Fruit fly (Drosophila melanogaster) whole organism, prepupa: Measurements from ENCODE around the gene CG32483.

ENCODE experiments used
- CG10631 ChIP-seq: fragments of 200-800 bp; sonication (Bioruptor generic); optimal IDR thresholded peaks from 2 replicates; lab custom pipeline; 2016; ENCODE audit warnings: missing biosample characterization, missing genetic modification characterization
- CG10669 ChIP-seq: fragments of 200-800 bp; sonication (Bioruptor generic); optimal IDR thresholded peaks from 3 replicates; lab custom pipeline; 2018; ENCODE audit warnings: missing biosample characterization, mild to moderate bottlenecking, missing genetic modification characterization, moderate library complexity
- CG11294 ChIP-seq: fragments of 200-800 bp; sonication (Bioruptor generic); IDR thresholded peaks from 2 replicates; pipeline ENCODE4 v1.3.6; 2022; ENCODE audit warnings: missing biosample characterization, missing genetic modification characterization
- CG11762 ChIP-seq: fragments of 200-800 bp; sonication (Bioruptor generic); optimal IDR thresholded peaks from 3 replicates; lab custom pipeline; 2016; ENCODE audit warnings: missing biosample characterization, missing genetic modification characterization; ENCODE audit not compliant: insufficient read depth
- CG11902 ChIP-seq: fragments of 200-800 bp; sonication (Bioruptor generic); optimal IDR thresholded peaks from 3 replicates; lab custom pipeline; 2016; ENCODE audit warnings: missing biosample characterization, missing genetic modification characterization
- CG15336 ChIP-seq: fragments of 200-800 bp; sonication (Bioruptor generic); IDR thresholded peaks from 2 replicates; pipeline ENCODE4 v1.3.6; 2022; ENCODE audit warnings: missing biosample characterization, missing genetic modification characterization
- CG1621 ChIP-seq: fragments of 200-800 bp; sonication (Bioruptor generic); optimal IDR thresholded peaks from 3 replicates; lab custom pipeline; 2018; ENCODE audit warnings: missing biosample characterization, mild to moderate bottlenecking, missing genetic modification characterization
- CG16779 ChIP-seq: fragments of 200-800 bp; sonication (Bioruptor generic); optimal IDR thresholded peaks from 3 replicates; lab custom pipeline; 2017; ENCODE audit warnings: missing biosample characterization, mild to moderate bottlenecking, missing genetic modification characterization
- CG32006 ChIP-seq: fragments of 200-800 bp; sonication (Bioruptor generic); optimal IDR thresholded peaks from 3 replicates; lab custom pipeline; 2017; ENCODE audit warnings: missing biosample characterization, mild to moderate bottlenecking, missing genetic modification characterization
- CG3919 ChIP-seq: fragments of 200-800 bp; sonication (Bioruptor generic); optimal IDR thresholded peaks from 3 replicates; lab custom pipeline; 2016; ENCODE audit warnings: missing biosample characterization, missing genetic modification characterization
- CG6163 ChIP-seq: fragments of 200-800 bp; sonication (Bioruptor generic); IDR thresholded peaks from 3 replicates; pipeline ENCODE4 v1.3.6; 2022; ENCODE audit warnings: missing biosample characterization, missing genetic modification characterization
- CG6276 ChIP-seq: fragments of 200-800 bp; sonication (Bioruptor generic); optimal IDR thresholded peaks from 2 replicates; lab custom pipeline; 2017; ENCODE audit warnings: missing biosample characterization, mild to moderate bottlenecking, missing genetic modification characterization
- CG6792 ChIP-seq: fragments of 200-800 bp; sonication (Bioruptor generic); optimal IDR thresholded peaks from 3 replicates; lab custom pipeline; 2016; ENCODE audit warnings: missing biosample characterization, missing genetic modification characterization
- CG6854 ChIP-seq: fragments of 200-800 bp; sonication (Bioruptor generic); optimal IDR thresholded peaks from 2 replicates; lab custom pipeline; 2017; ENCODE audit warnings: missing biosample characterization, mild to moderate bottlenecking, missing genetic modification characterization
- CG7368 ChIP-seq: fragments of 200-800 bp; sonication (Bioruptor generic); optimal IDR thresholded peaks from 3 replicates; lab custom pipeline; 2016; ENCODE audit warnings: missing biosample characterization, missing genetic modification characterization
- CG8632 ChIP-seq: fragments of 200-800 bp; sonication (Bioruptor generic); optimal IDR thresholded peaks from 3 replicates; lab custom pipeline; 2016; ENCODE audit warnings: missing biosample characterization, missing genetic modification characterization
- CG9139 ChIP-seq: fragments of 200-800 bp; sonication (Bioruptor generic); optimal IDR thresholded peaks from 3 replicates; lab custom pipeline; 2017; ENCODE audit warnings: missing biosample characterization, mild to moderate bottlenecking, missing genetic modification characterization
- Eip78C ChIP-seq: fragments of 200-800 bp; sonication (Bioruptor generic); peaks from one replicate; lab custom pipeline; 2016; ENCODE audit warnings: missing biosample characterization, missing genetic modification characterization
- Ets21C ChIP-seq: fragments of 200-800 bp; sonication (Bioruptor generic); optimal IDR thresholded peaks from 3 replicates; lab custom pipeline; 2016; ENCODE audit warnings: missing biosample characterization, missing genetic modification characterization
- Ets96B ChIP-seq: fragments of 200-800 bp; optimal IDR thresholded peaks from 2 replicates; lab custom pipeline; 2019; ENCODE audit warnings: missing biosample characterization, mild to moderate bottlenecking, missing genetic modification characterization, moderate library complexity
- Hr38 ChIP-seq: sonication (Bioruptor generic); optimal IDR thresholded peaks from 2 replicates; lab custom pipeline; 2016; ENCODE audit warnings: missing biosample characterization, missing genetic modification characterization
- Hr39 ChIP-seq: fragments of 200-800 bp; sonication (Bioruptor generic); optimal IDR thresholded peaks from 2 replicates; lab custom pipeline; 2016; ENCODE audit warnings: missing biosample characterization, missing genetic modification characterization
- Hr4 ChIP-seq: fragments of 200-800 bp; sonication (Bioruptor generic); optimal IDR thresholded peaks from 3 replicates; lab custom pipeline; 2016; ENCODE audit warnings: missing biosample characterization, missing genetic modification characterization
- Lpt ChIP-seq: fragments of 200-800 bp; sonication (Bioruptor generic); optimal IDR thresholded peaks from 3 replicates; lab custom pipeline; 2016; ENCODE audit warnings: missing biosample characterization, missing genetic modification characterization
- Met ChIP-seq: fragments of 200-800 bp; sonication (Bioruptor generic); optimal IDR thresholded peaks from 3 replicates; lab custom pipeline; 2016; ENCODE audit warnings: missing biosample characterization, missing genetic modification characterization
- Smox ChIP-seq: fragments of 200-800 bp; sonication (Bioruptor generic); optimal IDR thresholded peaks from 3 replicates; lab custom pipeline; 2016; ENCODE audit warnings: missing biosample characterization, missing genetic modification characterization
- Sox14 ChIP-seq: fragments of 200-800 bp; sonication (Bioruptor generic); optimal IDR thresholded peaks from 3 replicates; lab custom pipeline; 2016; ENCODE audit warnings: missing biosample characterization, missing genetic modification characterization
- Sox15 ChIP-seq: fragments of 200-800 bp; sonication (Bioruptor generic); optimal IDR thresholded peaks from 3 replicates; lab custom pipeline; 2016; ENCODE audit warnings: missing biosample characterization, missing genetic modification characterization
- achi ChIP-seq: fragments of 200-800 bp; sonication (Bioruptor generic); optimal IDR thresholded peaks from 3 replicates; lab custom pipeline; 2016; ENCODE audit warnings: missing biosample characterization, missing genetic modification characterization
- dac ChIP-seq: fragments of 200-800 bp; sonication (Bioruptor generic); optimal IDR thresholded peaks from 2 replicates; lab custom pipeline; 2017; ENCODE audit warnings: missing biosample characterization, mild to moderate bottlenecking, missing genetic modification characterization
- esn ChIP-seq: fragments of 200-800 bp; sonication (Bioruptor generic); optimal IDR thresholded peaks from 2 replicates; lab custom pipeline; 2016; ENCODE audit warnings: missing biosample characterization, mild to moderate bottlenecking, missing genetic modification characterization, moderate library complexity
- fd59A ChIP-seq: fragments of 200-800 bp; sonication (Bioruptor generic); optimal IDR thresholded peaks from 2 replicates; lab custom pipeline; 2017; ENCODE audit warnings: missing biosample characterization, mild to moderate bottlenecking, missing genetic modification characterization, missing genetic modification reagents
- fkh ChIP-seq: fragments of 200-800 bp; sonication (Bioruptor generic); optimal IDR thresholded peaks from 3 replicates; lab custom pipeline; 2017; ENCODE audit warnings: missing biosample characterization, mild to moderate bottlenecking, missing genetic modification characterization, moderate library complexity
- pdm3 ChIP-seq: fragments of 200-800 bp; sonication (Bioruptor generic); optimal IDR thresholded peaks from 3 replicates; lab custom pipeline; 2016; ENCODE audit warnings: missing biosample characterization, missing genetic modification characterization
- spab ChIP-seq: fragments of 200-800 bp; sonication (Bioruptor generic); optimal IDR thresholded peaks from 2 replicates; lab custom pipeline; 2017; ENCODE audit warnings: missing biosample characterization, mild to moderate bottlenecking, missing genetic modification characterization, missing genetic modification reagents
- ss ChIP-seq, 2 experiments: fragments of 200-800 bp; sonication (Bioruptor generic); optimal IDR thresholded peaks; 2 replicates in 1 of 2; 3 replicates in 1 of 2; lab custom pipeline; 2017 to 2018; ENCODE audit warnings: mild to moderate bottlenecking in 2 of 2, missing biosample characterization in 2 of 2, missing genetic modification characterization in 2 of 2, moderate library complexity in 1 of 2
- svp ChIP-seq: fragments of 200-800 bp; sonication (Bioruptor generic); peaks from one replicate; lab custom pipeline; 2016; ENCODE audit warnings: missing biosample characterization, missing genetic modification characterization
- topi ChIP-seq: fragments of 200-800 bp; sonication (Bioruptor generic); optimal IDR thresholded peaks from 3 replicates; lab custom pipeline; 2016; ENCODE audit warnings: missing biosample characterization, missing genetic modification characterization
- vri ChIP-seq: fragments of 200-800 bp; sonication (Bioruptor generic); optimal IDR thresholded peaks from 3 replicates; lab custom pipeline; 2016; ENCODE audit warnings: missing biosample characterization, mild to moderate bottlenecking, missing genetic modification characterization

Gene CG32483

DNA sequence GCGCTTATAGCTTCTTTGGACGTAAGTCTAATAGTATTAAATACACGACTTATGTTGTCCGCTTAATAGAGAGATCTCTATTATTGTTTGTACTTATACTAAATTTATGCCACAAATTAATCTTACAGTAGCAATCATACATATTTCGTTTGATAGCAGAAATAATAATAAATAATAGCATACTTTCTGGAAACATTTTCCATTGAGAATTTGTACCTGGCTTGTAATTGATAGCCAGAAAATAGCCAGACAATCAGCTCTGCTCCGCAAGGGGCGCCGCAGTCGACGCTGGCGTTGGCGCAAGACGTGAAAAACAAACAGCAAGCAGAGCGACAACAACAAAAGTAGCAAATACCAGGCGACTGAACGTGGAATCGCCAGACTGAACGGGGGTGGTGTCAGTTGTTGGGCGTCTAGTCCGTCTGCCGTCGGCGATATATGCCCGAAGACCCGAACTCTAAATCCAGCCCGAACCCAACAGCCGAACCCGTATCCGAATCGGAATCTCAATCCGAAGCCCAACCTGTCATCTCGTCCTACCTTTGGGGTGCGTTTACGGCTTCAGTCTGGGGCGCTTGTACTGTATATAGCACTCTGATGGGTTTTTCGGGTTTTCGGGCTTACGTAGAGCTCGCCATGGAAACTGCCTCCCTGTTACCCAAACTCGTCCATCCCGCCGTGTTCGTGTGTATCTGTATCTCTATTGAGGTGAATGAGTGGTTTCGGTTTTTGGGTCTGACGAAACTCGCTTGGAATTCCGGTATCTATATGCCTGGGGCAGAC lies 9.7 kb upstream of the CG32483 start (continued):
- TF ChIP-seq achi (GFP tag; lab: Kevin White, UChicago) = peak; percentile 51
- peak; percentile 25 for TF ChIP-seq CG10631 (GFP tag; lab: Kevin White, UChicago)
- TF ChIP-seq esn (GFP tag; lab: Kevin White, UChicago) = peak; percentile 60
- peak; percentile 7 for TF ChIP-seq Lpt (GFP tag; lab: Kevin White, UChicago)
- TF ChIP-seq CG6276 (GFP tag; lab: Kevin White, UChicago) = peak; percentile 10
- peak; percentile 74 for TF ChIP-seq pdm3
- no peak for TF ChIP-seq CG11762 (GFP tag; lab: Kevin White, UChicago)
- peak; percentile 38 for TF ChIP-seq CG8632 (GFP tag; lab: Kevin White, UChicago)
- TF ChIP-seq CG3919 = peak; percentile 47
- TF ChIP-seq ss (GFP tag; optimal IDR thresholded peaks at IDR 0.05; lab: Kevin White, UChicago) = peak; percentile 2 to 18
- no peak for TF ChIP-seq CG7368 (GFP tag; lab: Kevin White, UChicago)
- 0 out of 2 replicates have a peak, but pooled peaks have one; percentile 41 for TF ChIP-seq CG15336 (GFP tag; lab: Robert Waterston, UW)
- TF ChIP-seq CG9139 (GFP tag; lab: Kevin White, UChicago) = no peak
- peak; percentile 36 for TF ChIP-seq Hr39 (GFP tag; lab: Kevin White, UChicago)
- TF ChIP-seq, all 60 proteins: peak for 41

DNA sequence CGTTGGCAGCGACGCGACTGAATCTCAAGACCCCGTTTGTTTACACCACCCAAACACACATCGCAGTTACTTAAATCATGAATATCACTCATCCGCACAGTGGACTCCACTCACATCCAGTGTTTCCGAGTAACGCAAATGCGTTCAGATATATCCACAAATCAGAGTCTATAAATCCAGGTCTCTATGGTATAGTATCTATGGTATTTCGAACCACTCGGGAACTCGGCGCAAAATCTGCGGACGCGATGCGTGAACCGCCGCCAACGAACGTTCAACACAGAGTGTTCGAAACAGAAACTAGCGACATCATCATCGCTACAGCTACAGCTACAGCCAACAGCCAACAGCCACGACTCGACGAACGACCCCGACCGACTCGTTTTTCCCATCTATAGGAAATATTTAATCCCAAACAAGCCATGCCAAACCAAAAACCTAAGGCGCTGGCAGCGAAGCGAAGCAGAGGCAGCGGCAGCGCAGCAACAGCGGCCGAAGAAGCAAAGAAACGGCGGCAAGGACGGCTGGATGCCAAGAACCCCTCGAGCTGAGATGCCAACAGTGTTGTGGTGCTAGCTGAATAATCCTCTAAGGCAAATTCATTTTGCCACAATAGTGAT lies 9.0 kb upstream of the CG32483 start, which contains the start of gene CG13894:
CG13894 (minus strand) TSS at position 397 of the 620 bp plus-strand sequence.
- TF ChIP-seq CG6792 (GFP tag; lab: Kevin White, UChicago) (peak; percentile 16), Met (no peak), fkh (peak; percentile 47), CG32006 (GFP tag; lab: Kevin White, UChicago) (no peak), CG10669 (GFP tag; lab: Kevin White, UChicago) (no peak), Sox14 (GFP tag; lab: Kevin White, UChicago) (no peak), vri (GFP tag; lab: Kevin White, UChicago) (no peak), dac (GFP tag; lab: Kevin White, UChicago) (no peak), Eip78C (peak; percentile 40)

DNA sequence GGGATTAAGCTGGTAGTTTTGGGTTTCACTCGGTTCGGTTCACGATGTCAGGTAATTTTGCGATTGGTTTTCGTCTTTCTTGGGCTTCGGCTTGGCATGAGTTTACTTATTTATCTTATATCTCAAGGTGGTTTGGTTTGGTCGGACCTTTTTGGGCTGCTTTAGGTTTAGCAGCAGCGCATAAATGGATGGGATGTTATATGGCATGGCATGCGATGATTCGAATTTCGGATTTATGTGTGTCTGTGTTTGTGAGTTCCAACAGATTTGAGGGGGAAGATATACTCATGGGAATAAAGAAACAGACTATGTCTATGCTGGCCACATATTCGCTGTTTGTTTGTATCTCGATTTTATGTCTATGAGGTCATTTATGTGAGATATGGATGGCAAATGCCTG lies 7.8 kb upstream of the CG32483 start:
- no peak for TF ChIP-seq CG32006 (GFP tag; lab: Kevin White, UChicago)
- TF ChIP-seq, all 60 proteins: peak for 0

DNA sequence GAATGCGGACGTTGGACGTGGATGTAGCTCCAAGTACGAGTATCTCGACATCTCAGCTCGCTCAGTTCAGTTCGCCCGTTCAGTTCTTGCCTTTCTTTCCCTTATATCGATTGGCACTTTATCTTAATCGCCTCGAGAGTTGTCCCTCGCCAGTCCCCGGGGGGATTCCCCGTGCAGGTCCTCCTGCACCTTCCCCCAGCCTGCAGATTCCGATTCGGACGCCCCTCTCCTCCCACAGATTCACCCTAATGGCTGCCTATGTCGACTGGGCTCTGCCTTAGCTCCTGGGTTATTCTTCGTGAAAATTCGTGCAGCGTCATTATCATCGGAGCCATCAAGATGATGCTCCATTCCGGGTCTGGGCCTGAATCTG lies 7.2 kb upstream of the CG32483 start:
- no peak for TF ChIP-seq Met
- TF ChIP-seq, all 60 proteins: peak for 0

DNA sequence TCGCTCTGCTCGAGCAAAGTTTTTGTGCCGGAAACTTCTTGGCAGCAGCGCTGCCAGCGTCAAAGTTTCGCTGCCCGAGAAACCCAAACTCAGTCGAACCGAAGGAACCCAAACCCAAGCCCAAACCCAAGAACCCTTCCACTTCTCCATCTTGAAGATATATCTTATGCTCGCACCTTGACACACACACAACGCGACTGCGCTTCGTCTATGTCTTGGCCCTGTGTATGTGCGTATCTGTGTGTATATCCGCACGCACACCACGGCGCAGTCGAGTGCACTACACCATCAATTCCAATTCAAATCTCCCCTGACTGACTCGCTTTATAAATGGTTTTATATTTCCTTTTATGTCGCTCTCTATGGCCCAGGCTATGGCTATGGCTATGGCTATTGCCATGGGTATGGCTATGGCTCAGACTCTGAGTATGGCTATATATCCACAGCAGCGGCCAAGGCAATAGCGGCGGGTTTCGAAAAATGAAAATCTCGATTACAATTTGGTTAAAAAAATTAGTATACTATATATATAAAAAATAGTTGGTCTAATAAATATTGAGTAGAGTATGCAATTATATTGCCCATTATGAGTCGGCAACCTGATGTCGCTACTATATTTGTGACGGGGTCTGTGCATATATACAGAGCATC lies 6.6 kb upstream of the CG32483 start:
- TF ChIP-seq CG7368 (GFP tag; lab: Kevin White, UChicago) = peak; percentile 88
- peak; percentile 98 for TF ChIP-seq Ets96B (tag; lab: Kevin White, UChicago)
- peak; percentile 97 to 98 for TF ChIP-seq ss (GFP tag; optimal IDR thresholded peaks at IDR 0.05; lab: Kevin White, UChicago)
- peak; percentile 89 for TF ChIP-seq CG11902 (GFP tag; lab: Kevin White, UChicago)
- peak; percentile 59 for TF ChIP-seq Hr39 (GFP tag; lab: Kevin White, UChicago)
- peak; percentile 89 for TF ChIP-seq Hr4 (GFP tag; lab: Kevin White, UChicago)
- peak; percentile 96 for TF ChIP-seq CG15336 (GFP tag; lab: Robert Waterston, UW)
- TF ChIP-seq CG6276 (GFP tag; lab: Kevin White, UChicago) = peak; percentile 93
- TF ChIP-seq Met = no peak
- peak; percentile 71 for TF ChIP-seq Smox (GFP tag; lab: Kevin White, UChicago)
- TF ChIP-seq CG6854 (GFP tag; lab: Kevin White, UChicago) = peak; percentile 90
- peak; percentile 96 for TF ChIP-seq fd59A (GFP tag; lab: Kevin White, UChicago)
- peak; percentile 83 for TF ChIP-seq Sox14 (GFP tag; lab: Kevin White, UChicago)
- TF ChIP-seq CG16779 = peak; percentile 94
- TF ChIP-seq vri (GFP tag; lab: Kevin White, UChicago) = no peak
- TF ChIP-seq topi (GFP tag; lab: Kevin White, UChicago) = peak; percentile 83
- peak; percentile 98 for TF ChIP-seq spab (GFP tag; lab: Kevin White, UChicago)
- peak; percentile 83 for TF ChIP-seq Sox15 (GFP tag; lab: Kevin White, UChicago)
- no peak for TF ChIP-seq Hr38
- peak; percentile 87 for TF ChIP-seq svp
- peak; percentile 94 for TF ChIP-seq CG11294 (GFP tag; lab: Robert Waterston, UW)
- peak; percentile 42 for TF ChIP-seq Ets21C (GFP tag; lab: Kevin White, UChicago)
- TF ChIP-seq Eip78C = peak; percentile 98
- TF ChIP-seq pdm3 = peak; percentile 86
- TF ChIP-seq CG6163 = peak; percentile 98
- TF ChIP-seq CG1621 (tag; lab: Kevin White, UChicago) = peak; percentile 95
